Fruit fly (Drosophila melanogaster): ENCODE measurements around the gene CG9386.

- TF ChIP-seq h (optimal IDR thresholded peaks at IDR 0.05) = no peak
- no peak for TF ChIP-seq Myc (optimal IDR thresholded peaks at IDR 0.05)
- TF ChIP-seq ttk (optimal IDR thresholded peaks at IDR 0.05) = no peak
- no peak for TF ChIP-seq psq (optimal IDR thresholded peaks at IDR 0.05)
Observed at dm6 chr3R:9600558-9600959, 45.4 kb upstream of the CG9386 start.
